Fruit fly (Drosophila melanogaster) whole organism, embryonic: ENCODE results near the gene CG31797.

Experiments
- Bgb ChIP-seq: fragments of 200-800 bp; sonication (Bioruptor generic); IDR thresholded peaks from 2 replicates; pipeline ENCODE4 v1.3.6; 2022; ENCODE audit warnings: missing biosample characterization, missing genetic modification characterization; ENCODE audit not compliant: partially characterized antibody
- CG10267 ChIP-seq: fragments of 200-800 bp; sonication (Bioruptor generic); optimal IDR thresholded peaks from 2 replicates; lab custom pipeline; 2018; ENCODE audit warnings: missing biosample characterization, mild to moderate bottlenecking, missing genetic modification characterization, moderate library complexity
- CG10543 ChIP-seq: fragments of 200-800 bp; sonication (Bioruptor generic); optimal IDR thresholded peaks from 3 replicates; lab custom pipeline; 2017; ENCODE audit warnings: missing biosample characterization, mild to moderate bottlenecking, missing genetic modification characterization, moderate library complexity
- CG11696 ChIP-seq: fragments of 200-800 bp; sonication (Bioruptor generic); IDR thresholded peaks from 2 replicates; pipeline ENCODE4 v1.3.6; 2022; ENCODE audit warnings: missing biosample characterization, missing genetic modification characterization
- CG12104 ChIP-seq: fragments of 200-800 bp; sonication (Bioruptor generic); optimal IDR thresholded peaks from 3 replicates; lab custom pipeline; 2016; ENCODE audit warnings: missing biosample characterization, missing genetic modification characterization
- CG12299 ChIP-seq: fragments of 200-800 bp; sonication (Bioruptor generic); optimal IDR thresholded peaks from 2 replicates; lab custom pipeline; 2018; ENCODE audit warnings: missing biosample characterization, mild to moderate bottlenecking, missing genetic modification characterization
- CG14050 ChIP-seq: fragments of 200-800 bp; sonication (Bioruptor generic); IDR thresholded peaks from 3 replicates; pipeline ENCODE4 v1.3.6; 2022; ENCODE audit warnings: missing biosample characterization, missing genetic modification characterization
- CG15601 ChIP-seq: fragments of 200-800 bp; sonication (Bioruptor generic); optimal IDR thresholded peaks from 3 replicates; lab custom pipeline; 2019; ENCODE audit warnings: missing biosample characterization, mild to moderate bottlenecking, missing genetic modification characterization, moderate library complexity
- CG1647 ChIP-seq: fragments of 200-800 bp; sonication (Bioruptor generic); optimal IDR thresholded peaks from 3 replicates; lab custom pipeline; 2016; ENCODE audit warnings: missing biosample characterization, missing genetic modification characterization
- CG17359 ChIP-seq: fragments of 200-800 bp; sonication (Bioruptor generic); optimal IDR thresholded peaks from 3 replicates; lab custom pipeline; 2018; ENCODE audit warnings: missing biosample characterization, mild to moderate bottlenecking, missing genetic modification characterization, moderate library complexity
- CG31224 ChIP-seq: fragments of 200-800 bp; sonication (Bioruptor generic); IDR thresholded peaks from 2 replicates; pipeline ENCODE4 v1.3.6; 2022; ENCODE audit warnings: missing biosample characterization, missing genetic modification characterization
- CG3281 ChIP-seq: fragments of 200-800 bp; sonication (Bioruptor generic); optimal IDR thresholded peaks from 3 replicates; lab custom pipeline; 2017; ENCODE audit warnings: missing biosample characterization, mild to moderate bottlenecking, missing genetic modification characterization
- CG3847 ChIP-seq: fragments of 200-800 bp; sonication (Bioruptor generic); IDR thresholded peaks from 2 replicates; pipeline ENCODE4 v1.3.6; 2022; ENCODE audit warnings: missing biosample characterization, missing genetic modification characterization
- CG3995 ChIP-seq: fragments of 200-800 bp; sonication (Bioruptor generic); optimal IDR thresholded peaks from 3 replicates; lab custom pipeline; 2016; ENCODE audit warnings: missing biosample characterization, missing genetic modification characterization
- CG4328 ChIP-seq: fragments of 200-800 bp; sonication (Bioruptor generic); optimal IDR thresholded peaks from 3 replicates; lab custom pipeline; 2017; ENCODE audit warnings: missing biosample characterization, missing genetic modification reagents, missing genetic modification characterization
- CG6854 ChIP-seq: fragments of 200-800 bp; sonication (Bioruptor generic); optimal IDR thresholded peaks from 3 replicates; lab custom pipeline; 2017; ENCODE audit warnings: missing biosample characterization, mild to moderate bottlenecking, missing genetic modification characterization
- CG7745 ChIP-seq: fragments of 200-800 bp; sonication (Bioruptor generic); optimal IDR thresholded peaks from 2 replicates; lab custom pipeline; 2018; ENCODE audit warnings: missing biosample characterization, mild to moderate bottlenecking, missing genetic modification characterization, moderate library complexity
- CG7786 ChIP-seq: fragments of 200-800 bp; sonication (Bioruptor generic); optimal IDR thresholded peaks from 2 replicates; lab custom pipeline; 2016; ENCODE audit warnings: missing biosample characterization, missing genetic modification characterization
- CG8281 ChIP-seq: fragments of 200-800 bp; sonication (Bioruptor generic); optimal IDR thresholded peaks from 2 replicates; lab custom pipeline; 2018; ENCODE audit warnings: missing biosample characterization, mild to moderate bottlenecking, missing genetic modification characterization, moderate library complexity
- CG9817 ChIP-seq: fragments of 200-800 bp; sonication (Bioruptor generic); optimal IDR thresholded peaks from 2 replicates; lab custom pipeline; 2018; ENCODE audit warnings: missing biosample characterization, mild to moderate bottlenecking, missing genetic modification characterization, moderate library complexity
- D ChIP-seq, 2 experiments: fragments of 200-800 bp in 1 of 2; fragments of >200 bp in 1 of 2; sonication (Bioruptor generic) in 1 of 2; optimal IDR thresholded peaks; 2 replicates in 1 of 2; 3 replicates in 1 of 2; lab custom pipeline; 2017; ENCODE audit warnings: mild to moderate bottlenecking in 1 of 2, missing biosample characterization in 1 of 2, missing genetic modification characterization in 1 of 2, missing genetic modification reagents in 1 of 2
- Dad ChIP-seq: fragments of 200-800 bp; sonication (Bioruptor generic); optimal IDR thresholded peaks from 3 replicates; lab custom pipeline; 2016; ENCODE audit warnings: missing biosample characterization, missing genetic modification characterization
- Dfd ChIP-seq, 2 experiments: fragments of >200 bp; optimal IDR thresholded peaks; 2 replicates each; lab custom pipeline; 2017; ENCODE audit warnings: missing biosample characterization in 2 of 2, missing genetic modification characterization in 2 of 2
- HLHmδ ChIP-seq: fragments of 200-800 bp; sonication (Bioruptor generic); optimal IDR thresholded peaks from 2 replicates; lab custom pipeline; 2018; ENCODE audit warnings: missing biosample characterization, mild to moderate bottlenecking, missing genetic modification characterization, moderate library complexity
- Oli ChIP-seq: fragments of 200-800 bp; sonication (Bioruptor generic); optimal IDR thresholded peaks from 2 replicates; lab custom pipeline; 2018; ENCODE audit warnings: missing biosample characterization, mild to moderate bottlenecking, missing genetic modification characterization, moderate library complexity
- PHDP ChIP-seq: fragments of 200-800 bp; sonication (Bioruptor generic); optimal IDR thresholded peaks from 3 replicates; lab custom pipeline; 2018; ENCODE audit warnings: missing biosample characterization, mild to moderate bottlenecking, missing genetic modification characterization, moderate library complexity
- Scr ChIP-seq: fragments of 200-800 bp; sonication (Bioruptor generic); IDR thresholded peaks from 2 replicates; pipeline ENCODE4 v1.3.6; 2022; ENCODE audit warnings: missing biosample characterization, missing genetic modification characterization; ENCODE audit not compliant: partially characterized antibody
- amos ChIP-seq: fragments of 200-800 bp; sonication (Bioruptor generic); IDR thresholded peaks from 2 replicates; pipeline ENCODE4 v1.3.6; 2022; ENCODE audit warnings: missing biosample characterization, missing genetic modification characterization; ENCODE audit not compliant: partially characterized antibody
- ap ChIP-seq: fragments of 200-800 bp; sonication (Bioruptor generic); IDR thresholded peaks from 2 replicates; pipeline ENCODE4 v1.3.6; 2022; ENCODE audit warnings: missing biosample characterization, missing genetic modification characterization
- ase ChIP-seq: fragments of 200-800 bp; sonication (Bioruptor generic); IDR thresholded peaks from 3 replicates; pipeline ENCODE4 v1.3.6; 2022; ENCODE audit warnings: missing biosample characterization, missing genetic modification characterization
- chif ChIP-seq, 2 experiments: fragments of 200-800 bp; sonication (Bioruptor generic); optimal IDR thresholded peaks; 3 replicates each; lab custom pipeline; 2016; ENCODE audit warnings: missing biosample characterization in 2 of 2, missing genetic modification characterization in 2 of 2
- dati ChIP-seq: fragments of 200-800 bp; sonication (Bioruptor generic); IDR thresholded peaks from 2 replicates; pipeline ENCODE4 v1.3.6; 2022; ENCODE audit warnings: missing biosample characterization, missing genetic modification characterization
- dysf ChIP-seq: fragments of 200-800 bp; sonication (Bioruptor generic); IDR thresholded peaks from 3 replicates; pipeline ENCODE4 v1.3.6; 2022; ENCODE audit warnings: missing biosample characterization, missing genetic modification characterization
- gcm2 ChIP-seq: fragments of 200-800 bp; sonication (Bioruptor generic); optimal IDR thresholded peaks from 2 replicates; lab custom pipeline; 2016; ENCODE audit warnings: missing biosample characterization, missing genetic modification characterization
- hkb ChIP-seq, 2 experiments: fragments of 200-800 bp in 1 of 2; fragments of >200 bp in 1 of 2; sonication (Bioruptor generic) in 1 of 2; IDR thresholded peaks in 1 of 2; optimal IDR thresholded peaks in 1 of 2; 2 replicates each; pipeline versions ENCODE4 v1.3.6 to Lab custom; 2017 to 2022; ENCODE audit warnings: missing biosample characterization in 1 of 2, missing genetic modification characterization in 1 of 2
- inv ChIP-seq: fragments of 200-800 bp; sonication (Bioruptor generic); IDR thresholded peaks from 2 replicates; pipeline ENCODE4 v1.3.6; 2022; ENCODE audit warnings: missing biosample characterization, missing genetic modification characterization; ENCODE audit not compliant: partially characterized antibody
- jing ChIP-seq: fragments of 200-800 bp; sonication (Bioruptor generic); optimal IDR thresholded peaks from 2 replicates; lab custom pipeline; 2018; ENCODE audit warnings: missing biosample characterization, mild to moderate bottlenecking, missing genetic modification characterization
- nerfin-1 ChIP-seq: fragments of 200-800 bp; sonication (Bioruptor generic); optimal IDR thresholded peaks from 3 replicates; lab custom pipeline; 2019; ENCODE audit warnings: missing biosample characterization, mild to moderate bottlenecking, missing genetic modification characterization, moderate library complexity
- seq ChIP-seq: fragments of 200-800 bp; sonication (Bioruptor generic); IDR thresholded peaks from 2 replicates; pipeline ENCODE4 v1.3.6; 2022; ENCODE audit warnings: missing biosample characterization, missing genetic modification characterization
- so ChIP-seq: fragments of 200-800 bp; sonication (Bioruptor generic); IDR thresholded peaks from 3 replicates; pipeline ENCODE4 v1.3.6; 2022; ENCODE audit warnings: missing biosample characterization, missing genetic modification characterization
- sug ChIP-seq: fragments of 200-800 bp; optimal IDR thresholded peaks from 2 replicates; lab custom pipeline; 2019; ENCODE audit warnings: missing biosample characterization, mild to moderate bottlenecking, missing genetic modification characterization, moderate library complexity
- tgo ChIP-seq: fragments of 200-800 bp; sonication (Bioruptor generic); IDR thresholded peaks from 3 replicates; pipeline ENCODE4 v1.3.6; 2022; ENCODE audit warnings: missing biosample characterization, missing genetic modification characterization
- tin ChIP-seq: fragments of 200-800 bp; sonication (Bioruptor generic); optimal IDR thresholded peaks from 3 replicates; lab custom pipeline; 2016; ENCODE audit warnings: missing biosample characterization, missing genetic modification characterization
- ttk ChIP-seq: fragments of 200-800 bp; sonication (Bioruptor generic); IDR thresholded peaks from 2 replicates; pipeline ENCODE4 v2.1.2; 2022; ENCODE audit warnings: missing biosample characterization, missing genetic modification characterization
- tx ChIP-seq: fragments of 200-800 bp; sonication (Bioruptor generic); optimal IDR thresholded peaks from 2 replicates; lab custom pipeline; 2016; ENCODE audit warnings: missing biosample characterization, missing genetic modification characterization
- vfl ChIP-seq: fragments of 200-800 bp; sonication (Bioruptor generic); optimal IDR thresholded peaks from 2 replicates; lab custom pipeline; 2016; ENCODE audit warnings: missing biosample characterization, missing genetic modification characterization
- zfh2 ChIP-seq: fragments of 200-800 bp; sonication (Bioruptor generic); optimal IDR thresholded peaks from 2 replicates; lab custom pipeline; 2016; ENCODE audit warnings: missing biosample characterization, missing genetic modification characterization

The CG31797 gene

DNA sequence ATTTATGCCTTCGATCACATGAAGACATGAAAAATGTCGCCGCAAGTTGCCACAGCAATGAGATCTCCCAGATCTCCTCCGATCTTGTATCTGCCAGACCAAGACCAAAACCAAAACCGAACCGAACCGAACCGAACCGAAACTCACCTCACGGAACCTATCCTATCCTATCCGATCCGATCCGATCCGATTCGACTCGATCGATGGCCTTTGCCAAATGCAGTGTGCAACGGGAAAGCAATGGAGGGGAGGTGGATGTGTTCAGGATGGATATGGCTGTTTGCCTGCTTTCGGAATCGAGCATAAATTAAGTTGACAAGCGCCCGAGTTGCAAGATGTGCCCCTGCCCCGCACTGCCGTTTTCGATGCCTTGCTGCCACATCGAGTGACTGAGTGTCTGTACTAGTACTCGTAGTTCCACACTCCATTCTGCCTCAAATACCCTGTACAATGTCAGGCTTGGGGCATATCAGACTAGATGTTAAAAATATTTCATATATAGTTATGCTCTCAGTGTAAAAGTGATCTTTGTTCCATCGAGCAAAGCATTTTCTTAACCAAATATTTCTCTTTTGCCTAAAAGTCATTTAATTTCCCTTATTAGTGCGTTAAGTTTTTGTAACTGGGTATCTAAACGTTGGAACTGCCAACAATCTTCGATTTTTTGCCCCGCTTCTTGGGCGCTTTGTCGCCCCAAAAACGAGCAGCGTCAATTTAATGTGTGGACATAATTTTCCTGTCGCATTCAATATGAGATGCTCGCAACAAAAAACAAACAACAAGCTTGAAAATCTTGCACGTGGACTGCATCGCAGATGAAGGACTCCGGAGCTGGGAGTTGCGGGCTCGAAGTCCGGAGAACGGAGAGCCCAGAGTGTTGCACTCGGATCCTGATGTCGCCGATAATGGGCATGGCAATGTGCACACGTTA lies 35.8 kb downstream of the CG31797 start (continued):
- TF ChIP-seq CG12299 (tag; lab: Kevin White, UChicago) (no peak), Dad (peak; percentile 63), ap (GFP tag; lab: Robert Waterston, UW) (peak; percentile 70), vfl (peak; percentile 32), amos (GFP tag; lab: Robert Waterston, UW) (no peak), CG10267 (peak; percentile 77), CG17359 (tag; lab: Kevin White, UChicago) (peak; percentile 64), CG6854 (no peak), CG15601 (tag; lab: Kevin White, UChicago) (peak; percentile 81), Scr (GFP tag; lab: Robert Waterston, UW) (no peak), CG7745 (tag; lab: Kevin White, UChicago) (peak; percentile 3), CG10543 (GFP tag; lab: Kevin White, UChicago) (no peak), dysf (GFP tag; lab: Robert Waterston, UW) (peak; percentile 74), jing (GFP tag; lab: Kevin White, UChicago) (peak; percentile 67), CG3995 (GFP tag; lab: Kevin White, UChicago) (no peak), zfh2 (GFP tag; lab: Kevin White, UChicago) (no peak), CG11696 (GFP tag; lab: Robert Waterston, UW) (0 out of 2 replicates have a peak, but pooled peaks have one; percentile 11), CG7786 (peak; percentile 69), hkb (optimal IDR thresholded peaks at IDR 0.05; lab: Kevin White, UChicago) (no peak), hkb (GFP tag; IDR thresholded peaks at IDR 0.05; lab: Robert Waterston, UW) (peak; percentile 73), HLHmδ (GFP tag; lab: Kevin White, UChicago) (no peak), CG9817 (tag; lab: Kevin White, UChicago) (no peak), Dfd (GFP tag; optimal IDR thresholded peaks at IDR 0.05; lab: Kevin White, UChicago) (no peak), CG3847 (GFP tag; lab: Robert Waterston, UW) (peak; percentile 17; the same call in 1 of the 2 replicates), CG3281 (no peak), tx (GFP tag; lab: Kevin White, UChicago) (peak; percentile 61), ase (GFP tag; lab: Robert Waterston, UW) (peak; percentile 55; the same call in 1 of the 3 replicates), chif (GFP tag; optimal IDR thresholded peaks at IDR 0.05; lab: Kevin White, UChicago) (peak; percentile 80 to 92), tgo (peak; percentile 77), CG14050 (GFP tag; lab: Robert Waterston, UW) (peak; percentile 44; the same call in 2 of the 3 replicates), dati (GFP tag; lab: Robert Waterston, UW) (no peak), inv (GFP tag; lab: Robert Waterston, UW) (no peak), nerfin-1 (tag; lab: Kevin White, UChicago) (peak; percentile 37), ttk (peak; percentile 85), Bgb (GFP tag; lab: Robert Waterston, UW) (no peak), gcm2 (GFP tag; lab: Kevin White, UChicago) (peak; percentile 30), so (GFP tag; lab: Robert Waterston, UW) (peak; percentile 77), PHDP (tag; lab: Kevin White, UChicago) (peak; percentile 75), Oli (peak; percentile 84), CG12104 (GFP tag; lab: Kevin White, UChicago) (peak; percentile 60), CG4328 (no peak), CG1647 (peak; percentile 56), sug (tag; lab: Kevin White, UChicago) (no peak), seq (GFP tag; lab: Robert Waterston, UW) (0 out of 2 replicates have a peak, but pooled peaks have one; percentile 31), D (optimal IDR thresholded peaks at IDR 0.05; lab: Kevin White, UChicago) (no peak), D (GFP tag; optimal IDR thresholded peaks at IDR 0.05; lab: Kevin White, UChicago) (peak; percentile 87), CG8281 (tag; lab: Kevin White, UChicago) (no peak), CG31224 (GFP tag; lab: Robert Waterston, UW) (no peak), tin (GFP tag; lab: Kevin White, UChicago) (peak; percentile 85)
